Worm (Caenorhabditis elegans): ENCODE data around the gene dnj-16.
A peak's percentile ranks its signal among the peaks of the same experiment; 100 is the strongest.

The dnj-16 gene

DNA sequence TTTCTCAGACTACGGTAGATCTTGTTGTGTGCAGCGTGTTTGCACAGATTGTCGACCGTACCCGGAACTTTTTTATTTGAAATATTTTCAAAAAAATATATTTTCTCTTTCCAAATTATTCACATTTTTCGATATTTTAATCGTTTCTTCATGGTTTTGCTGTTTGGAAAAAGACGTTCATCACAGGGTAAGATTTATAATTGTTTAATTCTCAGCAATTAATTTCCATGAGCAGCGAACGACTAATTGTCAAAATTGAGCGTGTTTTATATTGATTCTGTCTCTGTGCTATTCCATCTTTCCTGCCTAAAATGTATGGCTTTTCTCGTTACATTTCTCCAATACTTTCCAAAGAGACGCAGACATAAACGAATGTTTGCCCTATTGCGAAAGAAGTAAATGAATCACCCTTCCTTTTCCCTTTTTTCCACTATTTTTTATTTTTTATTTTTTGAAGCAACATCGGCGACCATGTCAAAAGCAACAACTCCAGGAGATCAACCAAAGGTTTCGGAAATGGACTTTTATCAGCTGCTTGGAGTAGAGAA is at the start of gene dnj-16 (continued):
- TF ChIP-seq lin-1 (GFP tag; IDR thresholded peaks at IDR 0.05) (no peak), mep-1 (tag; optimal IDR thresholded peaks at IDR 0.05) (peak; percentile 49), madf-9 (GFP tag; conservative IDR thresholded peaks at IDR 0.05) (0 out of 2 replicates have a peak, but pooled peaks have one; percentile 24), lsy-2 (tag; optimal IDR thresholded peaks at IDR 0.05) (peak in 1 of 2 experiments; percentile 71), zip-11 (GFP tag; IDR thresholded peaks at IDR 0.05) (no peak), ces-1 (GFP tag; optimal IDR thresholded peaks at IDR 0.05) (no peak), madf-5 (GFP tag; IDR thresholded peaks at IDR 0.05) (no peak), duxl-1 (tag; optimal IDR thresholded peaks at IDR 0.05; ENCODE audit: poor library complexity) (no peak), sdz-12 (GFP tag; optimal IDR thresholded peaks at IDR 0.05) (no peak), unc-62 (GFP tag; optimal IDR thresholded peaks at IDR 0.05 in 1 of 2) (no peak), unc-62 (tag; optimal IDR thresholded peaks at IDR 0.05) (no peak), mdt-29 (GFP tag; IDR thresholded peaks at IDR 0.05) (no peak), mxl-2 (GFP tag; conservative IDR thresholded peaks at IDR 0.05) (no peak), gei-8 (GFP tag; optimal IDR thresholded peaks at IDR 0.05) (no peak), F26F4.8 (GFP tag; conservative IDR thresholded peaks at IDR 0.05) (no peak), arid-1 (GFP tag; conservative IDR thresholded peaks at IDR 0.05) (no peak), mdl-1 (tag; optimal IDR thresholded peaks at IDR 0.05) (peak in 1 of 2 experiments; percentile 2), dmd-8 (GFP tag; IDR thresholded peaks at IDR 0.05) (no peak), nhr-102 (tag; optimal IDR thresholded peaks at IDR 0.05) (no peak), zag-1 (tag; optimal IDR thresholded peaks at IDR 0.05) (no peak), tra-1 (GFP tag; IDR thresholded peaks at IDR 0.05) (no peak), lim-7 (GFP tag; IDR thresholded peaks at IDR 0.05) (no peak), aha-1 (tag) (no peak), dmd-9 (GFP tag; IDR thresholded peaks at IDR 0.05) (no peak), rbr-2 (tag; optimal IDR thresholded peaks at IDR 0.05) (no peak), hif-1 (tag; optimal IDR thresholded peaks at IDR 0.05) (no peak), daf-8 (GFP tag; IDR thresholded peaks at IDR 0.05) (no peak), nhr-11 (tag; optimal IDR thresholded peaks at IDR 0.05) (no peak), ceh-44 (GFP tag; IDR thresholded peaks at IDR 0.05) (no peak), nhr-28 (tag; optimal IDR thresholded peaks at IDR 0.05) (peak; percentile 34), spr-1 (tag; optimal IDR thresholded peaks at IDR 0.05) (no peak), fos-1 (tag; optimal IDR thresholded peaks at IDR 0.05) (no peak), saeg-2 (GFP tag; IDR thresholded peaks at IDR 0.05) (no peak), nhr-77 (tag; optimal IDR thresholded peaks at IDR 0.05) (no peak), ztf-11 (tag; optimal IDR thresholded peaks at IDR 0.05) (no peak), fkh-10 (GFP tag; optimal IDR thresholded peaks at IDR 0.05) (no peak), daf-16 (GFP tag; optimal IDR thresholded peaks at IDR 0.05) (no peak), daf-16 (tag; optimal IDR thresholded peaks at IDR 0.05) (peak; percentile 17), ceh-28 (tag; optimal IDR thresholded peaks at IDR 0.05) (no peak), Y75B8A.6 (GFP tag; IDR thresholded peaks at IDR 0.05) (no peak), cey-2 (tag; optimal IDR thresholded peaks at IDR 0.05; ENCODE audit: borderline replicate concordance, insufficient read depth) (no peak), nhr-237 (tag; optimal IDR thresholded peaks at IDR 0.05) (no peak), hlh-11 (tag; optimal IDR thresholded peaks at IDR 0.05) (peak; percentile 34), egl-43 (GFP tag; IDR thresholded peaks at IDR 0.05) (no peak), jun-1 (tag; optimal IDR thresholded peaks at IDR 0.05) (no peak), ZK337.2 (GFP tag; IDR thresholded peaks at IDR 0.05) (no peak), zfp-2 (tag; optimal IDR thresholded peaks at IDR 0.05) (no peak), spr-3 (GFP tag; optimal IDR thresholded peaks at IDR 0.05) (no peak), F49E8.2 (tag; optimal IDR thresholded peaks at IDR 0.05; ENCODE audit: borderline replicate concordance) (no peak), vab-7 (GFP tag; IDR thresholded peaks at IDR 0.05) (no peak), skn-1 (tag; optimal IDR thresholded peaks at IDR 0.05) (no peak), lin-39 (tag; optimal IDR thresholded peaks at IDR 0.05) (no peak)
